Fruit fly (Drosophila melanogaster) whole organism, embryonic: ENCODE data around the gene ash1.

Source experiments
- Adf1 ChIP-seq: fragments of 200-800 bp; sonication (Bioruptor generic); IDR thresholded peaks from 2 replicates; pipeline ENCODE4 v1.3.6; 2022; ENCODE audit warnings: missing biosample characterization, missing genetic modification characterization
- CG10431 ChIP-seq: fragments of 200-800 bp; sonication (Bioruptor generic); optimal IDR thresholded peaks from 3 replicates; lab custom pipeline; 2018; ENCODE audit warnings: missing biosample characterization, mild to moderate bottlenecking, missing genetic modification characterization
- CG10543 ChIP-seq: fragments of 200-800 bp; sonication (Bioruptor generic); optimal IDR thresholded peaks from 3 replicates; lab custom pipeline; 2017; ENCODE audit warnings: missing biosample characterization, mild to moderate bottlenecking, missing genetic modification characterization, moderate library complexity
- CG10979 ChIP-seq: fragments of 200-800 bp; sonication (Bioruptor generic); optimal IDR thresholded peaks from 2 replicates; lab custom pipeline; 2018; ENCODE audit warnings: missing biosample characterization, mild to moderate bottlenecking, missing genetic modification characterization, moderate library complexity
- CG11247 ChIP-seq: fragments of 200-800 bp; sonication (Bioruptor generic); IDR thresholded peaks from 2 replicates; pipeline ENCODE4 v1.3.6; 2022; ENCODE audit warnings: missing biosample characterization, missing genetic modification characterization
- CG12104 ChIP-seq: fragments of 200-800 bp; sonication (Bioruptor generic); optimal IDR thresholded peaks from 3 replicates; lab custom pipeline; 2016; ENCODE audit warnings: missing biosample characterization, missing genetic modification characterization
- CG13894 ChIP-seq: fragments of 200-800 bp; sonication (Bioruptor generic); optimal IDR thresholded peaks from 3 replicates; lab custom pipeline; 2018; ENCODE audit warnings: missing biosample characterization, mild to moderate bottlenecking, missing genetic modification characterization, moderate library complexity
- CG1529 ChIP-seq: fragments of 200-800 bp; sonication (Bioruptor generic); optimal IDR thresholded peaks from 3 replicates; lab custom pipeline; 2018; ENCODE audit warnings: missing biosample characterization, missing genetic modification characterization
- CG16813 ChIP-seq: fragments of 200-800 bp; sonication (Bioruptor generic); IDR thresholded peaks from 3 replicates; pipeline ENCODE4 v1.3.6; 2022; ENCODE audit warnings: missing biosample characterization, missing genetic modification characterization; ENCODE audit not compliant: partially characterized antibody
- CG16815 ChIP-seq: fragments of 200-800 bp; sonication (Bioruptor generic); optimal IDR thresholded peaks from 3 replicates; lab custom pipeline; 2017; ENCODE audit warnings: missing biosample characterization, mild to moderate bottlenecking, missing genetic modification characterization
- CG17361 ChIP-seq: fragments of 200-800 bp; sonication (Bioruptor generic); IDR thresholded peaks from 3 replicates; pipeline ENCODE4 v1.3.6; 2022; ENCODE audit warnings: missing biosample characterization, missing genetic modification characterization
- CG17802 ChIP-seq: fragments of 200-800 bp; sonication (Bioruptor generic); optimal IDR thresholded peaks from 2 replicates; lab custom pipeline; 2018; ENCODE audit warnings: missing biosample characterization, mild to moderate bottlenecking, missing genetic modification characterization, moderate library complexity
- CG17912 ChIP-seq: fragments of 200-800 bp; sonication (Bioruptor generic); optimal IDR thresholded peaks from 2 replicates; lab custom pipeline; 2018; ENCODE audit warnings: missing biosample characterization, mild to moderate bottlenecking, missing genetic modification characterization
- CG18262 ChIP-seq: fragments of 200-800 bp; optimal IDR thresholded peaks from 3 replicates; lab custom pipeline; 2019; ENCODE audit warnings: missing biosample characterization, mild to moderate bottlenecking, missing genetic modification characterization, moderate library complexity
- CG32532 ChIP-seq: fragments of 200-800 bp; sonication (Bioruptor generic); IDR thresholded peaks from 2 replicates; pipeline ENCODE4 v1.3.6; 2022; ENCODE audit warnings: missing biosample characterization, missing genetic modification characterization
- CG34376 ChIP-seq: fragments of 200-800 bp; sonication (Bioruptor generic); optimal IDR thresholded peaks from 2 replicates; lab custom pipeline; 2018; ENCODE audit warnings: missing biosample characterization, mild to moderate bottlenecking, missing genetic modification characterization
- CG3995 ChIP-seq: fragments of 200-800 bp; sonication (Bioruptor generic); optimal IDR thresholded peaks from 3 replicates; lab custom pipeline; 2016; ENCODE audit warnings: missing biosample characterization, missing genetic modification characterization
- CG4854 ChIP-seq: fragments of 200-800 bp; sonication (Bioruptor generic); optimal IDR thresholded peaks from 2 replicates; lab custom pipeline; 2016; ENCODE audit warnings: missing biosample characterization, missing genetic modification characterization, inconsistent platforms
- CG5245 ChIP-seq: fragments of 200-800 bp; sonication (Bioruptor generic); optimal IDR thresholded peaks from 3 replicates; lab custom pipeline; 2016; ENCODE audit warnings: missing biosample characterization, missing genetic modification characterization
- CG6689 ChIP-seq: fragments of 200-800 bp; sonication (Bioruptor generic); IDR thresholded peaks from 2 replicates; pipeline ENCODE4 v1.3.6; 2022; ENCODE audit warnings: missing biosample characterization, missing genetic modification characterization
- CG6813 ChIP-seq: fragments of 200-800 bp; sonication (Bioruptor generic); optimal IDR thresholded peaks from 2 replicates; lab custom pipeline; 2017; ENCODE audit warnings: missing biosample characterization, missing genetic modification characterization, mild to moderate bottlenecking, moderate library complexity, missing genetic modification reagents
- CG8359 ChIP-seq: fragments of 200-800 bp; sonication (Bioruptor generic); optimal IDR thresholded peaks from 2 replicates; lab custom pipeline; 2017; ENCODE audit warnings: missing biosample characterization, mild to moderate bottlenecking, missing genetic modification characterization, borderline replicate concordance
- CG9876 ChIP-seq: fragments of 200-800 bp; sonication (Bioruptor generic); optimal IDR thresholded peaks from 2 replicates; lab custom pipeline; 2016; ENCODE audit warnings: missing biosample characterization, missing genetic modification characterization
- Fer3 ChIP-seq: fragments of 200-800 bp; sonication (Bioruptor generic); optimal IDR thresholded peaks from 2 replicates; lab custom pipeline; 2018; ENCODE audit warnings: missing biosample characterization, mild to moderate bottlenecking, missing genetic modification characterization, moderate library complexity
- Gug ChIP-seq: fragments of 200-800 bp; sonication (Bioruptor generic); IDR thresholded peaks from 4 replicates; pipeline ENCODE4 v1.3.6; 2022; ENCODE audit warnings: missing biosample characterization, missing genetic modification characterization
- HLH4C ChIP-seq: fragments of 200-800 bp; sonication (Bioruptor generic); IDR thresholded peaks from 3 replicates; pipeline ENCODE4 v1.3.6; 2022; ENCODE audit warnings: missing biosample characterization, missing genetic modification characterization; ENCODE audit not compliant: partially characterized antibody
- HmgD ChIP-seq: fragments of 200-800 bp; sonication (Bioruptor generic); optimal IDR thresholded peaks from 3 replicates; lab custom pipeline; 2016; ENCODE audit warnings: missing biosample characterization, missing genetic modification characterization
- Med ChIP-seq: fragments of 200-800 bp; sonication (Bioruptor generic); peaks from one replicate; lab custom pipeline; 2016; ENCODE audit warnings: missing biosample characterization, missing genetic modification characterization, mild to moderate bottlenecking, inconsistent platforms, moderate library complexity
- Sry-β ChIP-seq: fragments of 200-800 bp; sonication (Bioruptor generic); optimal IDR thresholded peaks from 2 replicates; lab custom pipeline; 2018; ENCODE audit warnings: missing biosample characterization, mild to moderate bottlenecking, missing genetic modification characterization, moderate library complexity
- amos ChIP-seq: fragments of 200-800 bp; sonication (Bioruptor generic); IDR thresholded peaks from 2 replicates; pipeline ENCODE4 v1.3.6; 2022; ENCODE audit warnings: missing biosample characterization, missing genetic modification characterization; ENCODE audit not compliant: partially characterized antibody
- bab2 ChIP-seq: fragments of 200-800 bp; sonication (Bioruptor generic); optimal IDR thresholded peaks from 2 replicates; lab custom pipeline; 2016; ENCODE audit warnings: missing biosample characterization, missing genetic modification characterization
- crc ChIP-seq: fragments of 200-800 bp; sonication (Bioruptor generic); optimal IDR thresholded peaks from 2 replicates; lab custom pipeline; 2016; ENCODE audit warnings: missing biosample characterization, missing genetic modification characterization
- emc ChIP-seq: fragments of 200-800 bp; sonication (Bioruptor generic); optimal IDR thresholded peaks from 2 replicates; lab custom pipeline; 2016; ENCODE audit warnings: missing biosample characterization, missing genetic modification characterization
- gcm ChIP-seq: fragments of 200-800 bp; sonication (Bioruptor generic); optimal IDR thresholded peaks from 2 replicates; lab custom pipeline; 2019; ENCODE audit warnings: missing biosample characterization, mild to moderate bottlenecking, missing genetic modification characterization, moderate library complexity
- grau ChIP-seq: fragments of 200-800 bp; optimal IDR thresholded peaks from 3 replicates; lab custom pipeline; 2019; ENCODE audit warnings: missing biosample characterization, mild to moderate bottlenecking, missing genetic modification characterization, moderate library complexity
- gt ChIP-seq: fragments of 200-800 bp; sonication (Bioruptor generic); IDR thresholded peaks from 2 replicates; pipeline ENCODE4 v1.3.6; 2022; ENCODE audit warnings: missing biosample characterization, missing genetic modification characterization
- ham ChIP-seq: fragments of 200-800 bp; sonication (Bioruptor generic); IDR thresholded peaks from 2 replicates; pipeline ENCODE4 v1.3.6; 2022; ENCODE audit warnings: missing biosample characterization, missing genetic modification characterization
- jigr1 ChIP-seq: fragments of 200-800 bp; sonication (Bioruptor generic); IDR thresholded peaks from 3 replicates; pipeline ENCODE4 v1.3.6; 2022; ENCODE audit warnings: missing biosample characterization, missing genetic modification characterization
- kay ChIP-seq: fragments of 200-800 bp; sonication (Bioruptor generic); optimal IDR thresholded peaks from 2 replicates; lab custom pipeline; 2016; ENCODE audit warnings: missing biosample characterization, missing genetic modification characterization
- knrl ChIP-seq: fragments of 200-800 bp; sonication (Bioruptor generic); IDR thresholded peaks from 3 replicates; pipeline ENCODE4 v1.3.6; 2022; ENCODE audit warnings: missing biosample characterization, missing genetic modification characterization; ENCODE audit not compliant: partially characterized antibody
- nau ChIP-seq: fragments of 200-800 bp; sonication (Bioruptor generic); optimal IDR thresholded peaks from 3 replicates; lab custom pipeline; 2017; ENCODE audit warnings: missing biosample characterization, mild to moderate bottlenecking, missing genetic modification characterization, missing genetic modification reagents
- odd ChIP-seq: fragments of 200-800 bp; sonication (Bioruptor generic); optimal IDR thresholded peaks from 2 replicates; lab custom pipeline; 2017; ENCODE audit warnings: missing biosample characterization, mild to moderate bottlenecking, missing genetic modification characterization
- pb ChIP-seq: fragments of 200-800 bp; sonication (Bioruptor generic); optimal IDR thresholded peaks from 3 replicates; lab custom pipeline; 2016; ENCODE audit warnings: missing biosample characterization, missing genetic modification characterization
- pzg ChIP-seq: fragments of 200-800 bp; sonication (Bioruptor generic); optimal IDR thresholded peaks from 3 replicates; lab custom pipeline; 2018; ENCODE audit warnings: missing biosample characterization, mild to moderate bottlenecking, missing genetic modification characterization, moderate library complexity
- ranshi ChIP-seq: fragments of 200-800 bp; sonication (Bioruptor generic); IDR thresholded peaks from 2 replicates; pipeline ENCODE4 v1.3.6; 2022; ENCODE audit warnings: missing biosample characterization, missing genetic modification characterization
- sens-2 ChIP-seq: fragments of 200-800 bp; sonication (Bioruptor generic); IDR thresholded peaks from 2 replicates; pipeline ENCODE4 v1.3.6; 2022; ENCODE audit warnings: missing biosample characterization, missing genetic modification characterization
- trh ChIP-seq: fragments of 200-800 bp; sonication (Bioruptor generic); optimal IDR thresholded peaks from 2 replicates; lab custom pipeline; 2016; ENCODE audit warnings: missing biosample characterization, missing genetic modification characterization
- tx ChIP-seq: fragments of 200-800 bp; sonication (Bioruptor generic); optimal IDR thresholded peaks from 2 replicates; lab custom pipeline; 2016; ENCODE audit warnings: missing biosample characterization, missing genetic modification characterization
- unc-4 ChIP-seq: fragments of 200-800 bp; sonication (Bioruptor generic); IDR thresholded peaks from 2 replicates; pipeline ENCODE4 v1.3.6; 2022; ENCODE audit warnings: missing biosample characterization, missing genetic modification characterization; ENCODE audit not compliant: partially characterized antibody
- wdn ChIP-seq: fragments of 200-800 bp; sonication (Bioruptor generic); IDR thresholded peaks from 2 replicates; pipeline ENCODE4 v1.3.6; 2022; ENCODE audit warnings: missing biosample characterization, missing genetic modification characterization

The ash1 gene

dm6 chr3L:19552136-19552773 lies 46.3 kb downstream of the ash1 start, which contains the start of the genes Ltn1 and CG9300 (continued):
- TF ChIP-seq CG12104 (GFP tag; lab: Kevin White, UChicago) (no peak), nau (GFP tag; lab: Kevin White, UChicago) (no peak), CG17361 (GFP tag; lab: Robert Waterston, UW) (no peak), CG11247 (GFP tag; lab: Robert Waterston, UW) (no peak), HLH4C (GFP tag; lab: Robert Waterston, UW) (peak; percentile 43; the same call in 1 of the 3 replicates), kay (GFP tag; lab: Kevin White, UChicago) (no peak), CG5245 (GFP tag; lab: Kevin White, UChicago) (no peak), wdn (GFP tag; lab: Robert Waterston, UW) (peak; percentile 52; the same call in 1 of the 2 replicates), CG16815 (GFP tag; lab: Kevin White, UChicago) (no peak), CG8359 (GFP tag; lab: Kevin White, UChicago) (no peak), CG9876 (no peak), CG3995 (GFP tag; lab: Kevin White, UChicago) (no peak), CG1529 (no peak), CG10543 (GFP tag; lab: Kevin White, UChicago) (no peak), CG17802 (tag; lab: Kevin White, UChicago) (no peak), ranshi (GFP tag; lab: Robert Waterston, UW) (peak; percentile 44), trh (GFP tag; lab: Kevin White, UChicago) (no peak), CG6689 (GFP tag; lab: Robert Waterston, UW) (no peak), CG32532 (GFP tag; lab: Robert Waterston, UW) (peak; percentile 63; the same call in 1 of the 2 replicates), HmgD (peak; percentile 49), Med (GFP tag; lab: Kevin White, UChicago) (no peak), Sry-β (GFP tag; lab: Kevin White, UChicago) (no peak), CG16813 (GFP tag; lab: Robert Waterston, UW) (peak; percentile 51; the same call in 2 of the 3 replicates), Adf1 (GFP tag; lab: Robert Waterston, UW) (no peak), CG10431 (peak; percentile 29), bab2 (GFP tag; lab: Kevin White, UChicago) (no peak), pb (GFP tag; lab: Kevin White, UChicago) (peak; percentile 44), gt (GFP tag; lab: Robert Waterston, UW) (no peak), emc (no peak), Gug (no peak), tx (GFP tag; lab: Kevin White, UChicago) (peak; percentile 31), crc (GFP tag; lab: Kevin White, UChicago) (peak; percentile 21), amos (GFP tag; lab: Robert Waterston, UW) (peak; percentile 65), CG4854 (GFP tag; lab: Kevin White, UChicago) (no peak), CG34376 (GFP tag; lab: Kevin White, UChicago) (peak; percentile 52), odd (no peak), CG18262 (no peak), knrl (peak; percentile 56), CG10979 (no peak), grau (tag; lab: Kevin White, UChicago) (no peak), ham (no peak), CG6813 (no peak), CG13894 (no peak), jigr1 (GFP tag; lab: Robert Waterston, UW) (no peak), Fer3 (tag; lab: Kevin White, UChicago) (no peak), sens-2 (GFP tag; lab: Robert Waterston, UW) (peak; percentile 40; the same call in 1 of the 2 replicates), gcm (GFP tag; lab: Kevin White, UChicago) (no peak), unc-4 (GFP tag; lab: Robert Waterston, UW) (peak; percentile 57; the same call in 1 of the 2 replicates), CG17912 (GFP tag; lab: Kevin White, UChicago) (peak; percentile 24), pzg (peak; percentile 95)
